Fruit fly (Drosophila melanogaster) whole organism, embryonic: Measurements from ENCODE around the gene Exn.

Source experiments
- CG10267 ChIP-seq: fragments of 200-800 bp; sonication (Bioruptor generic); optimal IDR thresholded peaks from 2 replicates; lab custom pipeline; 2018; ENCODE audit warnings: missing biosample characterization, mild to moderate bottlenecking, missing genetic modification characterization, moderate library complexity
- CG11456 ChIP-seq: fragments of 200-800 bp; sonication (Bioruptor generic); IDR thresholded peaks from 3 replicates; pipeline ENCODE4 v1.3.6; 2022; ENCODE audit warnings: missing biosample characterization, missing genetic modification characterization
- CG11560 ChIP-seq: fragments of 200-800 bp; sonication (Bioruptor generic); IDR thresholded peaks from 3 replicates; pipeline ENCODE4 v1.3.6; 2022; ENCODE audit warnings: missing biosample characterization, missing genetic modification characterization
- CG13296 ChIP-seq: fragments of 200-800 bp; sonication (Bioruptor generic); optimal IDR thresholded peaks from 3 replicates; lab custom pipeline; 2018; ENCODE audit warnings: missing biosample characterization, mild to moderate bottlenecking, missing genetic modification characterization
- CG13424 ChIP-seq: fragments of 200-800 bp; sonication (Bioruptor generic); optimal IDR thresholded peaks from 2 replicates; lab custom pipeline; 2019; ENCODE audit warnings: missing biosample characterization, mild to moderate bottlenecking, missing genetic modification characterization, moderate library complexity
- CG14050 ChIP-seq: fragments of 200-800 bp; sonication (Bioruptor generic); IDR thresholded peaks from 3 replicates; pipeline ENCODE4 v1.3.6; 2022; ENCODE audit warnings: missing biosample characterization, missing genetic modification characterization
- CG1603 ChIP-seq: fragments of 200-800 bp; sonication (Bioruptor generic); optimal IDR thresholded peaks from 2 replicates; lab custom pipeline; 2019; ENCODE audit warnings: missing biosample characterization, mild to moderate bottlenecking, missing genetic modification characterization, moderate library complexity
- CG16813 ChIP-seq: fragments of 200-800 bp; sonication (Bioruptor generic); IDR thresholded peaks from 3 replicates; pipeline ENCODE4 v1.3.6; 2022; ENCODE audit warnings: missing biosample characterization, missing genetic modification characterization; ENCODE audit not compliant: partially characterized antibody
- CG17328 ChIP-seq: fragments of 200-800 bp; sonication (Bioruptor generic); IDR thresholded peaks from 2 replicates; pipeline ENCODE4 v1.3.6; 2022; ENCODE audit warnings: missing biosample characterization, missing genetic modification characterization
- CG2129 ChIP-seq: fragments of 200-800 bp; sonication (Bioruptor generic); IDR thresholded peaks from 2 replicates; pipeline ENCODE4 v1.3.6; 2022; ENCODE audit warnings: missing biosample characterization, missing genetic modification characterization; ENCODE audit not compliant: partially characterized antibody
- CG32532 ChIP-seq: fragments of 200-800 bp; sonication (Bioruptor generic); IDR thresholded peaks from 2 replicates; pipeline ENCODE4 v1.3.6; 2022; ENCODE audit warnings: missing biosample characterization, missing genetic modification characterization
- CG33213 ChIP-seq: fragments of 200-800 bp; sonication (Bioruptor generic); optimal IDR thresholded peaks from 3 replicates; lab custom pipeline; 2016; ENCODE audit warnings: missing biosample characterization, missing genetic modification characterization
- CG34376 ChIP-seq: fragments of 200-800 bp; sonication (Bioruptor generic); optimal IDR thresholded peaks from 2 replicates; lab custom pipeline; 2018; ENCODE audit warnings: missing biosample characterization, mild to moderate bottlenecking, missing genetic modification characterization
- CG43689 ChIP-seq: fragments of 200-800 bp; sonication (Bioruptor generic); IDR thresholded peaks from 2 replicates; pipeline ENCODE4 v1.3.6; 2022; ENCODE audit warnings: missing biosample characterization, missing genetic modification characterization
- CG4404 ChIP-seq: fragments of 200-800 bp; sonication (Bioruptor generic); IDR thresholded peaks from 2 replicates; pipeline ENCODE4 v1.3.6; 2022; ENCODE audit warnings: missing biosample characterization, missing genetic modification characterization
- CG7372 ChIP-seq: fragments of 200-800 bp; sonication (Bioruptor generic); IDR thresholded peaks from 2 replicates; pipeline ENCODE4 v1.3.6; 2022; ENCODE audit warnings: missing biosample characterization, missing genetic modification characterization
- CG9932 ChIP-seq: fragments of 200-800 bp; sonication (Bioruptor generic); IDR thresholded peaks from 2 replicates; pipeline ENCODE4 v1.3.6; 2022; ENCODE audit warnings: missing biosample characterization, missing genetic modification characterization
- CTCF ChIP-seq: fragments of 200-800 bp; sonication (Bioruptor generic); optimal IDR thresholded peaks from 2 replicates; lab custom pipeline; 2017; ENCODE audit warnings: missing biosample characterization, mild to moderate bottlenecking, missing genetic modification characterization, moderate library complexity
- Dek ChIP-seq: fragments of 200-800 bp; sonication (Bioruptor generic); optimal IDR thresholded peaks from 3 replicates; lab custom pipeline; 2019; ENCODE audit warnings: missing biosample characterization, mild to moderate bottlenecking, missing genetic modification characterization, moderate library complexity
- HHEX ChIP-seq: fragments of 200-800 bp; sonication (Bioruptor generic); optimal IDR thresholded peaks from 3 replicates; lab custom pipeline; 2017; ENCODE audit warnings: missing biosample characterization, mild to moderate bottlenecking, missing genetic modification characterization, missing genetic modification reagents
- HLH4C ChIP-seq: fragments of 200-800 bp; sonication (Bioruptor generic); IDR thresholded peaks from 3 replicates; pipeline ENCODE4 v1.3.6; 2022; ENCODE audit warnings: missing biosample characterization, missing genetic modification characterization; ENCODE audit not compliant: partially characterized antibody
- HLHmδ ChIP-seq: fragments of 200-800 bp; sonication (Bioruptor generic); optimal IDR thresholded peaks from 2 replicates; lab custom pipeline; 2018; ENCODE audit warnings: missing biosample characterization, mild to moderate bottlenecking, missing genetic modification characterization, moderate library complexity
- Hr3 ChIP-seq: fragments of 200-800 bp; sonication (Bioruptor generic); optimal IDR thresholded peaks from 3 replicates; lab custom pipeline; 2016; ENCODE audit warnings: missing biosample characterization, missing genetic modification characterization
- Med ChIP-seq: fragments of 200-800 bp; sonication (Bioruptor generic); peaks from one replicate; lab custom pipeline; 2016; ENCODE audit warnings: missing biosample characterization, missing genetic modification characterization, mild to moderate bottlenecking, inconsistent platforms, moderate library complexity
- NC2α ChIP-seq: fragments of 200-800 bp; sonication (Bioruptor generic); optimal IDR thresholded peaks from 2 replicates; lab custom pipeline; 2016; ENCODE audit warnings: missing biosample characterization, missing genetic modification characterization
- NfI ChIP-seq: fragments of 200-800 bp; sonication (Bioruptor generic); optimal IDR thresholded peaks from 3 replicates; lab custom pipeline; 2018; ENCODE audit warnings: missing biosample characterization, mild to moderate bottlenecking, missing genetic modification characterization, moderate library complexity
- Pdp1 ChIP-seq, 2 experiments: fragments of 200-800 bp; sonication (Bioruptor generic); optimal IDR thresholded peaks; 3 replicates each; lab custom pipeline; 2016; ENCODE audit warnings: missing biosample characterization in 2 of 2, missing genetic modification characterization in 2 of 2, mild to moderate bottlenecking in 1 of 2, moderate library complexity in 1 of 2
- Ptx1 ChIP-seq: fragments of 200-800 bp; sonication (Bioruptor generic); IDR thresholded peaks from 2 replicates; pipeline ENCODE4 v1.3.6; 2022; ENCODE audit warnings: missing biosample characterization, missing genetic modification characterization
- Rfx ChIP-seq: fragments of 200-800 bp; sonication (Bioruptor generic); IDR thresholded peaks from 2 replicates; pipeline ENCODE4 v1.3.6; 2022; ENCODE audit warnings: missing biosample characterization, missing genetic modification characterization
- Taf1 ChIP-seq: fragments of 200-800 bp; sonication (Bioruptor generic); IDR thresholded peaks from 2 replicates; pipeline ENCODE4 v1.3.6; 2022; ENCODE audit warnings: missing biosample characterization, missing genetic modification characterization
- caup ChIP-seq: fragments of 200-800 bp; sonication (Bioruptor generic); optimal IDR thresholded peaks from 3 replicates; lab custom pipeline; 2017; ENCODE audit warnings: missing biosample characterization, mild to moderate bottlenecking, missing genetic modification characterization, moderate library complexity; ENCODE audit not compliant: severe bottlenecking
- ci ChIP-seq: fragments of 200-800 bp; sonication (Bioruptor generic); IDR thresholded peaks from 3 replicates; pipeline ENCODE4 v1.3.6; 2022; ENCODE audit warnings: missing biosample characterization, missing genetic modification characterization
- crp ChIP-seq, 2 experiments: fragments of 200-800 bp; sonication (Bioruptor generic); optimal IDR thresholded peaks; 2 replicates in 1 of 2; 3 replicates in 1 of 2; lab custom pipeline; 2017; ENCODE audit warnings: missing biosample characterization in 2 of 2, missing genetic modification characterization in 2 of 2, mild to moderate bottlenecking in 1 of 2, moderate library complexity in 1 of 2
- da ChIP-seq: fragments of 200-800 bp; sonication (Bioruptor generic); optimal IDR thresholded peaks from 2 replicates; lab custom pipeline; 2016; ENCODE audit warnings: missing biosample characterization, missing genetic modification characterization
- en ChIP-seq: fragments of 200-800 bp; sonication (Bioruptor generic); optimal IDR thresholded peaks from 2 replicates; lab custom pipeline; 2016; ENCODE audit warnings: missing biosample characterization, missing genetic modification characterization
- exex ChIP-seq: fragments of 200-800 bp; sonication (Bioruptor generic); optimal IDR thresholded peaks from 4 replicates; lab custom pipeline; 2018; ENCODE audit warnings: missing biosample characterization, mild to moderate bottlenecking, missing genetic modification characterization, moderate library complexity
- ind ChIP-seq: fragments of 200-800 bp; sonication (Bioruptor generic); optimal IDR thresholded peaks from 3 replicates; lab custom pipeline; 2016; ENCODE audit warnings: missing biosample characterization, missing genetic modification characterization
- kni ChIP-seq: fragments of 200-800 bp; sonication (Bioruptor generic); optimal IDR thresholded peaks from 3 replicates; lab custom pipeline; 2017; ENCODE audit warnings: mild to moderate bottlenecking, missing biosample characterization, missing genetic modification reagents, missing genetic modification characterization
- psq ChIP-seq: fragments of 200-800 bp; sonication (Bioruptor generic); optimal IDR thresholded peaks from 2 replicates; lab custom pipeline; 2017; ENCODE audit warnings: missing biosample characterization, missing genetic modification characterization
- rib ChIP-seq: fragments of 200-800 bp; sonication (Bioruptor generic); IDR thresholded peaks from 2 replicates; pipeline ENCODE4 v1.3.6; 2022; ENCODE audit warnings: missing biosample characterization, missing genetic modification characterization
- sd ChIP-seq: fragments of 200-800 bp; sonication (Bioruptor generic); optimal IDR thresholded peaks from 3 replicates; lab custom pipeline; 2018; ENCODE audit warnings: missing biosample characterization, mild to moderate bottlenecking, missing genetic modification characterization, moderate library complexity
- sens ChIP-seq: fragments of 200-800 bp; sonication (Bioruptor generic); peaks from one replicate; lab custom pipeline; 2016; ENCODE audit warnings: missing biosample characterization, missing genetic modification characterization
- seq ChIP-seq: fragments of 200-800 bp; sonication (Bioruptor generic); IDR thresholded peaks from 2 replicates; pipeline ENCODE4 v1.3.6; 2022; ENCODE audit warnings: missing biosample characterization, missing genetic modification characterization
- sima ChIP-seq: fragments of 200-800 bp; sonication (Bioruptor generic); optimal IDR thresholded peaks from 2 replicates; lab custom pipeline; 2016; ENCODE audit warnings: missing biosample characterization, missing genetic modification characterization
- sisA ChIP-seq: fragments of 200-800 bp; sonication (Bioruptor generic); IDR thresholded peaks from 2 replicates; pipeline ENCODE4 v1.3.6; 2022; ENCODE audit warnings: missing biosample characterization, missing genetic modification characterization
- sob ChIP-seq: fragments of 200-800 bp; sonication (Bioruptor generic); IDR thresholded peaks from 2 replicates; pipeline ENCODE4 v1.3.6; 2022; ENCODE audit warnings: missing biosample characterization, missing genetic modification characterization
- stwl ChIP-seq: fragments of 200-800 bp; sonication (Bioruptor generic); optimal IDR thresholded peaks from 3 replicates; lab custom pipeline; 2018; ENCODE audit warnings: missing biosample characterization, mild to moderate bottlenecking, missing genetic modification characterization, moderate library complexity
- sug ChIP-seq: fragments of 200-800 bp; optimal IDR thresholded peaks from 2 replicates; lab custom pipeline; 2019; ENCODE audit warnings: missing biosample characterization, mild to moderate bottlenecking, missing genetic modification characterization, moderate library complexity
- wor ChIP-seq: fragments of 200-800 bp; sonication (Bioruptor generic); IDR thresholded peaks from 2 replicates; pipeline ENCODE4 v1.3.6; 2022; ENCODE audit warnings: missing biosample characterization, missing genetic modification characterization

The Exn gene

dm6 chr3L:17004765-17005414 is 35.1 kb downstream of the Exn start (continued):
- no peak for TF ChIP-seq CG10267
- no peak for TF ChIP-seq sima
- TF ChIP-seq CG7372 (GFP tag; lab: Robert Waterston, UW): peak; percentile 44
- no peak for TF ChIP-seq CG1603 (tag; lab: Kevin White, UChicago)
- TF ChIP-seq CG4404 (GFP tag; lab: Robert Waterston, UW): peak; percentile 23; the same call in 1 of the 2 replicates
- peak; percentile 47; the same call in 1 of the 2 replicates for TF ChIP-seq Taf1 (GFP tag; lab: Robert Waterston, UW)
- TF ChIP-seq sob (GFP tag; lab: Robert Waterston, UW): peak; percentile 31; the same call in 1 of the 2 replicates
- TF ChIP-seq crp (GFP tag; optimal IDR thresholded peaks at IDR 0.05; lab: Kevin White, UChicago): no peak
- TF ChIP-seq HLHmδ (GFP tag; lab: Kevin White, UChicago): peak; percentile 5
- TF ChIP-seq en (GFP tag; lab: Kevin White, UChicago): peak; percentile 30
- no peak for TF ChIP-seq NC2α
- TF ChIP-seq sd (tag; lab: Kevin White, UChicago): peak; percentile 91
- TF ChIP-seq CG43689 (GFP tag; lab: Robert Waterston, UW): no peak
- TF ChIP-seq Med: peak; percentile 54
- no peak for TF ChIP-seq CG11456 (GFP tag; lab: Robert Waterston, UW)
- TF ChIP-seq CG9932 (GFP tag; lab: Robert Waterston, UW): peak; percentile 64
- TF ChIP-seq Ptx1 (GFP tag; lab: Robert Waterston, UW): peak; percentile 45
- TF ChIP-seq sens (GFP tag; lab: Kevin White, UChicago): peak; percentile 67
- no peak for TF ChIP-seq HLH4C
- no peak; the same call in 1 of the 2 replicates for TF ChIP-seq rib (GFP tag; lab: Robert Waterston, UW)
- no peak for TF ChIP-seq CG13424 (tag; lab: Kevin White, UChicago)
- TF ChIP-seq CG11560 (tag; lab: Robert Waterston, UW): peak; percentile 6; the same call in 1 of the 3 replicates
- TF ChIP-seq CG14050 (GFP tag; lab: Robert Waterston, UW): 0 out of 3 replicates have a peak, but pooled peaks have one; percentile 19
- TF ChIP-seq CTCF (GFP tag; lab: Kevin White, UChicago): no peak
- no peak for TF ChIP-seq Hr3
- no peak for TF ChIP-seq da (GFP tag; lab: Kevin White, UChicago)
- TF ChIP-seq ind (GFP tag; lab: Kevin White, UChicago): no peak
- TF ChIP-seq CG17328 (GFP tag; lab: Robert Waterston, UW): 0 out of 2 replicates have a peak, but pooled peaks have one; percentile 23
- TF ChIP-seq sug (tag; lab: Kevin White, UChicago): no peak
- no peak for TF ChIP-seq psq (GFP tag; lab: Kevin White, UChicago)
- TF ChIP-seq kni: peak; percentile 3

- peak; percentile 11 for TF ChIP-seq sug (tag; lab: Kevin White, UChicago)
- TF ChIP-seq CG34376: peak; percentile 65
- TF ChIP-seq sisA (GFP tag; lab: Robert Waterston, UW): no peak
- peak; percentile 4 for TF ChIP-seq stwl (tag; lab: Kevin White, UChicago)
- TF ChIP-seq Rfx: 0 out of 2 replicates have a peak, but pooled peaks have one; percentile 5
- peak in 1 of 2 experiments; percentile 39 for TF ChIP-seq Pdp1 (GFP tag; optimal IDR thresholded peaks at IDR 0.05; lab: Kevin White, UChicago)
Observed at dm6 chr3L:17005415-17005796, 35.6 kb downstream of the Exn start.

- TF ChIP-seq CG16813 (no peak), Dek (tag; lab: Kevin White, UChicago) (no peak), NfI (GFP tag; lab: Kevin White, UChicago) (peak; percentile 4), seq (0 out of 2 replicates have a peak, but pooled peaks have one; percentile 14), CG33213 (GFP tag; lab: Kevin White, UChicago) (no peak), CG2129 (GFP tag; lab: Robert Waterston, UW) (no peak), CG13296 (peak; percentile 34), caup (GFP tag; lab: Kevin White, UChicago) (peak; percentile 24), exex (tag; lab: Kevin White, UChicago) (peak; percentile 39), HHEX (GFP tag; lab: Kevin White, UChicago) (peak; percentile 23), kni (peak; percentile 51), CG32532 (peak; percentile 41; the same call in 1 of the 2 replicates), ci (GFP tag; lab: Robert Waterston, UW) (0 out of 3 replicates have a peak, but pooled peaks have one; percentile 10), wor (GFP tag; lab: Robert Waterston, UW) (peak; percentile 17; the same call in 1 of the 2 replicates)
Observed at dm6 chr3L:17006250-17006693, 36.5 kb downstream of the Exn start.
